Worm (Caenorhabditis elegans) whole organism, late embryonic: ENCODE data around the gene rgs-2.

ENCODE experiments used
- npax-4 ChIP-seq: sonication (generic microtip); optimal IDR thresholded peaks from 2 replicates; lab custom pipeline; 2016; ENCODE audit warnings: missing genetic modification characterization, missing compliant biosample characterization
- pag-3 ChIP-seq: sonication (generic microtip); optimal IDR thresholded peaks from 2 replicates; lab custom pipeline; 2016; ENCODE audit warnings: missing compliant biosample characterization, missing genetic modification characterization, borderline replicate concordance
- tbx-2 ChIP-seq: sonication (generic microtip); optimal IDR thresholded peaks from 2 replicates; lab custom pipeline; 2016; ENCODE audit warnings: missing genetic modification characterization, missing compliant biosample characterization

- TF ChIP-seq npax-4 (tag; lab: Kevin White, UChicago) (no peak), tbx-2 (no peak), pag-3 (tag; lab: Kevin White, UChicago) (no peak)
These were observed 37.2 kb downstream of the rgs-2 start, which contains the start of gene pgp-14 for ce11 chrX:12749530-12750240.
